Worm (Caenorhabditis elegans): ENCODE results near the gene ugt-51.
A peak's percentile ranks its signal among the peaks of the same experiment; 100 is the strongest.

Gene ugt-51

ce11 chrV:5200188-5200587, 23.1 kb upstream of the ugt-51 start (continued):
- TF ChIP-seq pag-3 (tag; optimal IDR thresholded peaks at IDR 0.05; ENCODE audit: borderline replicate concordance, insufficient read depth) (no peak), nhr-90 (tag; optimal IDR thresholded peaks at IDR 0.05; ENCODE audit: poor library complexity) (no peak), nhr-71 (tag; optimal IDR thresholded peaks at IDR 0.05) (peak; percentile 14), xbp-1 (tag; optimal IDR thresholded peaks at IDR 0.05) (no peak), tlp-1 (tag; optimal IDR thresholded peaks at IDR 0.05) (no peak), nhr-20 (tag; optimal IDR thresholded peaks at IDR 0.05) (no peak), egl-27 (tag; optimal IDR thresholded peaks at IDR 0.05) (no peak), egl-13 (tag; optimal IDR thresholded peaks at IDR 0.05) (no peak), ama-1 (optimal IDR thresholded peaks at IDR 0.05) (no peak), efl-1 (optimal IDR thresholded peaks at IDR 0.05) (no peak), efl-1 (GFP tag; optimal IDR thresholded peaks at IDR 0.05 in 1 of 2) (no peak), nhr-47 (tag; optimal IDR thresholded peaks at IDR 0.05) (peak; percentile 3), zip-4 (GFP tag; optimal IDR thresholded peaks at IDR 0.05) (no peak), vab-15 (tag; optimal IDR thresholded peaks at IDR 0.05) (no peak), fkh-10 (GFP tag; optimal IDR thresholded peaks at IDR 0.05) (peak; percentile 44), nhr-11 (tag; optimal IDR thresholded peaks at IDR 0.05) (no peak)

- no peak for TF ChIP-seq mep-1 (tag; optimal IDR thresholded peaks at IDR 0.05)
- TF ChIP-seq nhr-90 (tag; optimal IDR thresholded peaks at IDR 0.05; ENCODE audit: poor library complexity): no peak
- no peak for TF ChIP-seq nhr-12 (tag; optimal IDR thresholded peaks at IDR 0.05)
- no peak for TF ChIP-seq ets-5 (GFP tag; IDR thresholded peaks at IDR 0.05)
These were observed 21.1 kb upstream of the ugt-51 start, which contains the start of gene Y47A7.2 for ce11 chrV:5198240-5198639. Y47A7.2 (minus strand) TSS chrV:5198340.

ce11 chrV:5194508-5194907, 17.4 kb upstream of the ugt-51 start, which contains the start of gene abu-8:
abu-8 (minus strand) TSS chrV:5194608.
- TF ChIP-seq blmp-1 (tag; optimal IDR thresholded peaks at IDR 0.05): no peak
- no peak for TF ChIP-seq pax-3 (tag; optimal IDR thresholded peaks at IDR 0.05)
- TF ChIP-seq ama-1 (optimal IDR thresholded peaks at IDR 0.05): no peak
- no peak for TF ChIP-seq ceh-82 (tag; optimal IDR thresholded peaks at IDR 0.05)
- no peak for TF ChIP-seq xbp-1 (tag; optimal IDR thresholded peaks at IDR 0.05)

- TF ChIP-seq elt-2 (tag; optimal IDR thresholded peaks at IDR 0.05) (peak; percentile 25), jun-1 (tag; optimal IDR thresholded peaks at IDR 0.05) (peak; percentile 8), xbp-1 (tag; optimal IDR thresholded peaks at IDR 0.05) (no peak), efl-1 (optimal IDR thresholded peaks at IDR 0.05) (no peak), efl-1 (GFP tag; optimal IDR thresholded peaks at IDR 0.05 in 1 of 2) (peak in 1 of 2 experiments; percentile 51)
These were observed 15.4 kb upstream of the ugt-51 start, which contains the start of gene C03A7.13 for ce11 chrV:5192501-5192900. C03A7.13 (minus strand) TSS chrV:5192543.

- TF ChIP-seq egl-27 (tag; optimal IDR thresholded peaks at IDR 0.05) (no peak), fkh-10 (GFP tag; optimal IDR thresholded peaks at IDR 0.05) (no peak), ceh-8 (GFP tag; optimal IDR thresholded peaks at IDR 0.05) (no peak), nhr-77 (tag; optimal IDR thresholded peaks at IDR 0.05) (no peak), sptf-1 (tag; optimal IDR thresholded peaks at IDR 0.05) (no peak), unc-98 (GFP tag; IDR thresholded peaks at IDR 0.05) (no peak), ces-1 (GFP tag; optimal IDR thresholded peaks at IDR 0.05) (no peak), ztf-11 (tag; optimal IDR thresholded peaks at IDR 0.05) (no peak)
These were observed 4.5 kb upstream of the ugt-51 start, which contains the start of gene C03A7.2 for ce11 chrV:5181612-5182011. C03A7.2 (plus strand) TSS chrV:5181912.

- TF ChIP-seq elt-2 (tag; optimal IDR thresholded peaks at IDR 0.05) (peak; percentile 6), hpl-2 (GFP tag; optimal IDR thresholded peaks at IDR 0.05) (no peak), egl-27 (tag; optimal IDR thresholded peaks at IDR 0.05) (no peak), nhr-11 (tag; optimal IDR thresholded peaks at IDR 0.05) (no peak), ceh-88 (GFP tag; IDR thresholded peaks at IDR 0.05) (no peak), nhr-76 (tag; optimal IDR thresholded peaks at IDR 0.05) (no peak), sptf-1 (tag; optimal IDR thresholded peaks at IDR 0.05) (no peak), sup-37 (GFP tag; optimal IDR thresholded peaks at IDR 0.05) (no peak), aly-2 (tag; optimal IDR thresholded peaks at IDR 0.05) (no peak)
These were observed 942 bp upstream of the ugt-51 start for ce11 chrV:5178051-5178450.
